Fruit fly (Drosophila melanogaster): ENCODE measurements around the gene CG14252.

The CG14252 gene

DNA sequence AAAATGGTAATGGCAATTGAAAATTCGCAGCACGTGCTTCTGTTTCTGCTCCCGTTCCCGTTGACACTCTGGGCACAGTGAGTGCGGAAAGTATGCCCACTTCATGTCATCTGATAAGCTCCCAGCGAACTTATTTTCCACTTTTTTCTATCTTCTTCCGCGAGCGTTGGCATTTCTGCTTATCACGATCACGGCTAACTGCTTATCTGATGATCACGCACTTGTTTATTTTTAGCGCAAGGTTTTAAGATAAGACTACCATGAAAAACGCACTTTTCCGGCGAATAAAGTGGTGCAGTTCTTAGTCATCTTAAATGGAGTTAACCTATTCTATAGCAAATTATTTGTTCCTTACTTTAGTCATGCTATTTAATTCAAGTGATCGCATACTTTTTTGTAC is 7.9 kb upstream of the CG14252 start (continued):
- 0 out of 3 replicates have a peak, but pooled peaks have one; percentile 30 for TF ChIP-seq eg (GFP tag; IDR thresholded peaks at IDR 0.05)
- TF ChIP-seq Eip93F (GFP tag; optimal IDR thresholded peaks at IDR 0.05), result no peak
- peak; percentile 40 for TF ChIP-seq esn (GFP tag; optimal IDR thresholded peaks at IDR 0.05)
- TF ChIP-seq CG11902 (GFP tag; optimal IDR thresholded peaks at IDR 0.05), result peak; percentile 28
- TF ChIP-seq Lpt (GFP tag; optimal IDR thresholded peaks at IDR 0.05), result peak; percentile 17
- peak; percentile 45 for TF ChIP-seq acj6 (GFP tag; optimal IDR thresholded peaks at IDR 0.05)
- no peak for TF ChIP-seq CG1621 (tag; optimal IDR thresholded peaks at IDR 0.05)
- TF ChIP-seq Eip78C (GFP tag), result peak; percentile 84
- peak; percentile 24 for TF ChIP-seq Sox15 (GFP tag; optimal IDR thresholded peaks at IDR 0.05)

DNA sequence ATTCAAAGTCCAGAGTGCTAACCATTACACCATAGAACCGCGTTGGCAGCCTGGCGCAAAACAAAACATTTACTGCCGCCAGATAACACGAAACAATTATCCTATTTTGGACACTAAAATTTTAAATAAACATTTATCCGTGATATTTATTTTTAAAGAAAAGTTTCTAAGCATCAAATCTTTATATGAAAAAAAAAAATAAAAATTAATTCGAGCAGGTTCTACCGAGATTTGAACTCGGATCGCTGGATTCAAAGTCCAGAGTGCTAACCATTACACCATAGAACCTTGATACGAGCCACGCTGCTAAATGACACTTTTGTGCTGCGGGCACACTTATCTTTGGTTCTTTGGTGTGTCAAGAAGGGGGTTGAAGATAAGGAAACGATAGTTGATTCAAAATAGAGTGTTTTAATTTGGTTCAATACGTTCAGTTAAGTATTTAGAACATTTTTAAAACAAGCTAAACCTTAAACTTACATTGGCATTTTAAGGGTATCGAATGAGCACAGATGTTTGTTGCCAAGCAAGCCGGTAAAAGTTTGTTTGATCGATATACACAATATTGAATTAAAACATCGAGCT is 2.1 kb downstream of the CG14252 start, which contains the start of gene Spag1:
TSS of gene Spag1 (plus strand) at position 535 of the 585 bp plus-strand sequence.
- TF ChIP-seq CG6163 (GFP tag; IDR thresholded peaks at IDR 0.05), result no peak
- no peak for TF ChIP-seq achi (GFP tag; optimal IDR thresholded peaks at IDR 0.05)
- no peak for TF ChIP-seq CG1621 (tag; optimal IDR thresholded peaks at IDR 0.05)
- TF ChIP-seq fd85E (GFP tag; optimal IDR thresholded peaks at IDR 0.05), result no peak
- no peak for TF ChIP-seq Hr39 (GFP tag; optimal IDR thresholded peaks at IDR 0.05)
- TF ChIP-seq Eip93F (GFP tag; optimal IDR thresholded peaks at IDR 0.05), result peak; percentile 70
- TF ChIP-seq CG10669 (GFP tag; optimal IDR thresholded peaks at IDR 0.05), result peak; percentile 33
- TF ChIP-seq CG4318 (GFP tag; optimal IDR thresholded peaks at IDR 0.05), result no peak
- TF ChIP-seq fd59A (GFP tag; optimal IDR thresholded peaks at IDR 0.05), result no peak
- TF ChIP-seq OdsH (GFP tag; optimal IDR thresholded peaks at IDR 0.05), result no peak
- peak; percentile 2 for TF ChIP-seq Sox14 (GFP tag; optimal IDR thresholded peaks at IDR 0.05)
- peak; percentile 0 for TF ChIP-seq spab (GFP tag; optimal IDR thresholded peaks at IDR 0.05)
- peak; percentile 71 to 80 for TF ChIP-seq ss (GFP tag; optimal IDR thresholded peaks at IDR 0.05)
- peak; percentile 86 for TF ChIP-seq Eip78C (GFP tag)
- TF ChIP-seq CG11762 (GFP tag; optimal IDR thresholded peaks at IDR 0.05; ENCODE audit: insufficient read depth), result no peak
- TF ChIP-seq CG11294 (GFP tag; IDR thresholded peaks at IDR 0.05), result no peak
- peak; percentile 71 for TF ChIP-seq CG6808 (GFP tag; optimal IDR thresholded peaks at IDR 0.05)
- TF ChIP-seq lz (GFP tag; optimal IDR thresholded peaks at IDR 0.05), result no peak
- TF ChIP-seq topi (GFP tag; optimal IDR thresholded peaks at IDR 0.05), result peak; percentile 27
- no peak for TF ChIP-seq CG8319 (GFP tag; optimal IDR thresholded peaks at IDR 0.05)
- peak; percentile 86 for TF ChIP-seq CG6854 (GFP tag; optimal IDR thresholded peaks at IDR 0.05)
- peak; percentile 53 for TF ChIP-seq CG16779 (tag; optimal IDR thresholded peaks at IDR 0.05)
- no peak for TF ChIP-seq Eip75B (GFP tag; optimal IDR thresholded peaks at IDR 0.05)
- peak; percentile 48 for TF ChIP-seq esn (GFP tag; optimal IDR thresholded peaks at IDR 0.05)
- TF ChIP-seq Sox15 (GFP tag; optimal IDR thresholded peaks at IDR 0.05), result no peak
- TF ChIP-seq dsx (GFP tag; optimal IDR thresholded peaks at IDR 0.05; ENCODE audit: poor library complexity, severe bottlenecking), result no peak
- TF ChIP-seq Gug (GFP tag; IDR thresholded peaks at IDR 0.05), result no peak
- TF ChIP-seq CG8632 (GFP tag; optimal IDR thresholded peaks at IDR 0.05), result no peak
- TF ChIP-seq CG9139 (GFP tag; optimal IDR thresholded peaks at IDR 0.05), result peak; percentile 76
- peak; percentile 52; the same call in 1 of the 2 replicates for TF ChIP-seq CG15336 (GFP tag; IDR thresholded peaks at IDR 0.05)
- no peak for TF ChIP-seq Ets21C (GFP tag; optimal IDR thresholded peaks at IDR 0.05)
- peak; percentile 72 for TF ChIP-seq CG6276 (GFP tag; optimal IDR thresholded peaks at IDR 0.05)
- TF ChIP-seq vri (GFP tag; optimal IDR thresholded peaks at IDR 0.05), result no peak

DNA sequence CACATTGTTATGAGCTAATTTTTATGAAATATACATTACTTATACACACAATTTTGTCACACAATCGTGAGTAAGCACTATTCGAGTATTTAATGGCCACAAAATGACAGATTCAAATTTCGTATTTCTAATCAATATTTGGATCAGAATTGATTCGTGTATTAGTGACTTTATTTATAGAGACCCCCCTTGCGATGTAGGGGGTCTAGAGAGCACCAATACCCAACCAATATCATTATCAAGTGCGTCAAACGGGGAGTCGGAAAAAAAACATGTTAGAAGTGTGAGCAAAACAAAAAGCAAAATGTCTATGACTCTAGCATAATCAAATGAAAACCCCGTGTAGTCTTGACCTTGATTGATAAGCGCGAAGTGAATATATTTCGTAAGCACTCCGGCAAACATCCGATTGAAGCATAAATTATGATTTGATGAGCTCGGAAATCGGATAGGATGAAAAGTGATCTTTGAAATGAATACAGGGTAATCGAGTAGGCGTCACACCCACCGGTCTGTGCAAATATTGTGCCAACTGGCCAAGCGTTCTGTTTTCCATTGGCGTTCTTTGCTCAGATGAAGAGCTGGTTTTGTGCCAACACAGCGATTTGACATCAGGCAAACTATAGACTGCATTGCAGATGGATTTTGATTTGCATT is 7.0 kb downstream of the CG14252 start:
- no peak for TF ChIP-seq Sox14 (GFP tag; optimal IDR thresholded peaks at IDR 0.05)
- no peak for TF ChIP-seq cyc (GFP tag; optimal IDR thresholded peaks at IDR 0.05)
- peak; percentile 61 for TF ChIP-seq fkh (GFP tag; optimal IDR thresholded peaks at IDR 0.05)
- no peak for TF ChIP-seq eg (GFP tag; IDR thresholded peaks at IDR 0.05)

Measured in whole organism, prepupa.